Worm (Caenorhabditis elegans) whole organism, L4/young adult: Measurements from ENCODE around the gene srx-114.

Source experiments
- dao-5 ChIP-seq: sonication (generic microtip); optimal IDR thresholded peaks from 2 replicates; lab custom pipeline; 2016; ENCODE audit warnings: missing genotype, missing genetic modification characterization, moderate library complexity, missing compliant biosample characterization
- him-1 ChIP-seq: sonication (generic microtip); optimal IDR thresholded peaks from 2 replicates; lab custom pipeline; 2016; ENCODE audit warnings: missing genotype, missing genetic modification reagents, missing genetic modification characterization, missing compliant biosample characterization

DNA sequence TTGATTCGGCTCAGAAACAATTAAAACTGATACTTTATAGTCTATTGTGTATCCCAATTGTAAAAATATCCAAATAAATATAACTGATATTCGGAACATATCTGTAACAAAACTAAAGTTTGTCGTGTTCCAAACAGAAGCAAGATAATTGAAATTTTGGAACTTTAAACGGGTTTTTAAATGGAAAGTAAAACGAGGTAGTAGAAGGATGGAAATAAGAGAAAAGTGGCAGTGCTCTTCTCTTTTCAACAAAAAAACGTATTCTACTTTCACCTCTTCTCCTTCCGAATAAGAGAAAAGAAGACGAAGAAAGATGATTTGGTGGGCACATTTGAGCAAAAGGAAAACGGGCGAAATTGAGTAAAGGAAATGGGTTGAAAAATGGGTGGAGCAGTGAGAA is 13.5 kb upstream of the srx-114 start, which contains the start of gene nmr-1:
- TF ChIP-seq him-1 (no peak), dao-5 (no peak)
